Fruit fly (Drosophila melanogaster): ENCODE measurements around the gene Pde1c.

The Pde1c gene

dm6 chr2L:11870867-11871452, 57.4 kb downstream of the Pde1c start (continued):
- TF ChIP-seq CG3919 (GFP tag; optimal IDR thresholded peaks at IDR 0.05) (peak; percentile 59), CG8319 (GFP tag; optimal IDR thresholded peaks at IDR 0.05) (peak; percentile 25), CG4318 (GFP tag; optimal IDR thresholded peaks at IDR 0.05) (no peak), CG7368 (GFP tag; optimal IDR thresholded peaks at IDR 0.05) (no peak), CG8119 (GFP tag; IDR thresholded peaks at IDR 0.05) (no peak), CG6163 (GFP tag; IDR thresholded peaks at IDR 0.05) (no peak), CG6276 (GFP tag; optimal IDR thresholded peaks at IDR 0.05) (no peak), CG10631 (GFP tag; optimal IDR thresholded peaks at IDR 0.05) (peak; percentile 32), pdm3 (GFP tag; optimal IDR thresholded peaks at IDR 0.05) (peak; percentile 56), esn (GFP tag; optimal IDR thresholded peaks at IDR 0.05) (no peak), svp (GFP tag) (peak; percentile 83), Lpt (GFP tag; optimal IDR thresholded peaks at IDR 0.05) (no peak), vri (GFP tag; optimal IDR thresholded peaks at IDR 0.05) (no peak), Sox14 (GFP tag; optimal IDR thresholded peaks at IDR 0.05) (peak; percentile 45), Met (GFP tag; optimal IDR thresholded peaks at IDR 0.05) (peak; percentile 64), Eip93F (GFP tag; optimal IDR thresholded peaks at IDR 0.05) (no peak), CG11294 (GFP tag; IDR thresholded peaks at IDR 0.05) (no peak), CG3032 (tag; optimal IDR thresholded peaks at IDR 0.05) (peak; percentile 23), CG6792 (GFP tag; optimal IDR thresholded peaks at IDR 0.05) (peak; percentile 61), CG6808 (GFP tag; optimal IDR thresholded peaks at IDR 0.05) (peak; percentile 41), Hr4 (GFP tag; optimal IDR thresholded peaks at IDR 0.05) (no peak), eg (GFP tag; IDR thresholded peaks at IDR 0.05) (no peak), salr (GFP tag; optimal IDR thresholded peaks at IDR 0.05) (peak in 1 of 2 experiments; percentile 5), dsx (GFP tag; optimal IDR thresholded peaks at IDR 0.05; ENCODE audit: poor library complexity, severe bottlenecking) (peak; percentile 28), Sox15 (GFP tag; optimal IDR thresholded peaks at IDR 0.05) (peak; percentile 24), Gug (GFP tag; IDR thresholded peaks at IDR 0.05) (no peak), CG34406 (GFP tag; optimal IDR thresholded peaks at IDR 0.05) (peak; percentile 62), Eip78C (GFP tag) (peak; percentile 93), acj6 (GFP tag; optimal IDR thresholded peaks at IDR 0.05) (peak; percentile 41), fkh (GFP tag; optimal IDR thresholded peaks at IDR 0.05) (no peak), fd59A (GFP tag; optimal IDR thresholded peaks at IDR 0.05) (peak; percentile 9), CG32006 (GFP tag; optimal IDR thresholded peaks at IDR 0.05) (peak; percentile 11), Blimp-1 (GFP tag; optimal IDR thresholded peaks at IDR 0.05) (no peak), CG1621 (tag; optimal IDR thresholded peaks at IDR 0.05) (no peak), topi (GFP tag; optimal IDR thresholded peaks at IDR 0.05) (peak; percentile 74), Eip75B (GFP tag; optimal IDR thresholded peaks at IDR 0.05) (peak; percentile 43), fd85E (GFP tag; optimal IDR thresholded peaks at IDR 0.05) (no peak)

- TF ChIP-seq CG6808 (GFP tag; optimal IDR thresholded peaks at IDR 0.05) (no peak), CG34406 (GFP tag; optimal IDR thresholded peaks at IDR 0.05) (no peak), Sox102F (GFP tag; optimal IDR thresholded peaks at IDR 0.05) (no peak), CG1621 (tag; optimal IDR thresholded peaks at IDR 0.05) (no peak), CG7368 (GFP tag; optimal IDR thresholded peaks at IDR 0.05) (no peak), dsx (GFP tag; optimal IDR thresholded peaks at IDR 0.05; ENCODE audit: poor library complexity, severe bottlenecking) (no peak), salr (GFP tag; optimal IDR thresholded peaks at IDR 0.05) (no peak), Eip78C (GFP tag) (no peak), Gug (GFP tag; IDR thresholded peaks at IDR 0.05) (no peak), Hr39 (GFP tag; optimal IDR thresholded peaks at IDR 0.05) (no peak), lz (GFP tag; optimal IDR thresholded peaks at IDR 0.05) (no peak), Ets96B (tag; optimal IDR thresholded peaks at IDR 0.05) (no peak), CG16779 (tag; optimal IDR thresholded peaks at IDR 0.05) (no peak), CG8632 (GFP tag; optimal IDR thresholded peaks at IDR 0.05) (no peak), esn (GFP tag; optimal IDR thresholded peaks at IDR 0.05) (no peak)
These were observed 75.2 kb downstream of the Pde1c start, which contains the start of gene CG42751 for dm6 chr2L:11853130-11853529. TSS of gene CG42751 (plus strand) at chr2L:11853430.

All from whole organism, prepupa.